Worm (Caenorhabditis elegans) whole organism, young adult: ENCODE measurements around the gene hphd-1.

Experiments used
- F57A8.1 ChIP-seq: fragments of 200-800 bp; sonication (Bioruptor generic); optimal IDR thresholded peaks from 2 replicates; lab custom pipeline; 2018; ENCODE audit warnings: mild to moderate bottlenecking, missing genetic modification characterization, moderate library complexity, missing compliant biosample characterization
- ama-1 ChIP-seq, 3 experiments: fragments of 150-350 bp in 1 of 3; sonication (generic microtip) in 2 of 3; optimal IDR thresholded peaks; 2 replicates each; lab custom pipeline; 2014 to 2018; ENCODE audit warnings: missing biosample characterization in 2 of 3, missing genetic modification characterization in 2 of 3, missing genetic modification reagents in 2 of 3
- attf-5 ChIP-seq: fragments of 200-800 bp; sonication (Bioruptor generic); optimal IDR thresholded peaks from 2 replicates; lab custom pipeline; 2018; ENCODE audit warnings: mild to moderate bottlenecking, missing genetic modification characterization, missing compliant biosample characterization
- cebp-1 ChIP-seq, 2 experiments: fragments of 200-800 bp in 1 of 2; sonication (Bioruptor generic) in 1 of 2; sonication (generic microtip) in 1 of 2; IDR thresholded peaks in 1 of 2; optimal IDR thresholded peaks in 1 of 2; 2 replicates each; pipeline versions ENCODE4 v1.3.6 to Lab custom; 2017 to 2022; ENCODE audit warnings: missing compliant biosample characterization in 2 of 2, missing genetic modification characterization in 2 of 2, mild to moderate bottlenecking in 1 of 2, missing genetic modification reagents in 1 of 2, moderate library complexity in 1 of 2
- hmg-1.2 ChIP-seq: fragments of 200-800 bp; sonication (Bioruptor generic); IDR thresholded peaks from 2 replicates; pipeline ENCODE4 v1.3.6; 2022; ENCODE audit warnings: missing genetic modification reagents, missing genetic modification characterization, missing compliant biosample characterization
- let-526 ChIP-seq: fragments of 200-800 bp; sonication (Bioruptor generic); IDR thresholded peaks from 2 replicates; pipeline ENCODE4 v1.3.6; 2022; ENCODE audit warnings: missing genetic modification reagents, missing genetic modification characterization, missing compliant biosample characterization
- madf-6 ChIP-seq: fragments of 200-800 bp; sonication (Bioruptor generic); IDR thresholded peaks from 2 replicates; pipeline ENCODE4 v1.3.6; 2022; ENCODE audit warnings: missing genetic modification reagents, missing genetic modification characterization, missing compliant biosample characterization
- nfya-1 ChIP-seq: sonication (generic microtip); optimal IDR thresholded peaks from 2 replicates; lab custom pipeline; 2017; ENCODE audit warnings: antibody characterized with exemption, missing compliant biosample characterization, missing genetic modification characterization, borderline replicate concordance; ENCODE audit not compliant: insufficient read depth
- pbrm-1 ChIP-seq: fragments of 200-800 bp; sonication (Bioruptor generic); IDR thresholded peaks from 2 replicates; pipeline ENCODE4 v1.3.6; 2022; ENCODE audit warnings: missing genetic modification reagents, missing genetic modification characterization, missing compliant biosample characterization
- rcor-1 ChIP-seq: fragments of 200-800 bp; sonication (Bioruptor generic); IDR thresholded peaks from 2 replicates; pipeline ENCODE4 v1.3.6; 2022; ENCODE audit warnings: missing genetic modification reagents, missing genetic modification characterization, missing compliant biosample characterization
- tbp1 ChIP-seq: fragments of 200-800 bp; sonication (Bioruptor generic); optimal IDR thresholded peaks from 2 replicates; lab custom pipeline; 2018; ENCODE audit warnings: mild to moderate bottlenecking, missing genetic modification characterization, missing compliant biosample characterization
- unc-62 ChIP-seq: fragments of 150-350 bp; optimal IDR thresholded peaks from 2 replicates; lab custom pipeline; 2014; ENCODE audit warnings: missing biosample characterization, missing genetic modification reagents, missing genetic modification characterization

ce11 chrII:12954670-12955069 is 41.7 kb downstream of the hphd-1 start, which contains the start of the genes Y38F1A.1 and Y38F1A.2:
- TF ChIP-seq madf-6 (GFP tag; lab: Robert Waterston, UW) (no peak), F57A8.1 (GFP tag; lab: Kevin White, UChicago) (no peak), attf-5 (no peak), cebp-1 (GFP tag; IDR thresholded peaks at IDR 0.05; lab: Robert Waterston, UW) (no peak), cebp-1 (tag; optimal IDR thresholded peaks at IDR 0.05; lab: Kevin White, UChicago) (no peak), nfya-1 (tag; lab: Kevin White, UChicago) (no peak), ama-1 (optimal IDR thresholded peaks at IDR 0.05; lab: Kevin White, UChicago) (no peak), ama-1 (GFP tag; optimal IDR thresholded peaks at IDR 0.05; lab: Kevin White, UChicago) (no peak), let-526 (GFP tag; lab: Robert Waterston, UW) (no peak), rcor-1 (GFP tag; lab: Robert Waterston, UW) (no peak), hmg-1.2 (GFP tag; lab: Robert Waterston, UW) (no peak), pbrm-1 (no peak), unc-62 (GFP tag; lab: Kevin White, UChicago) (no peak), tbp1 (GFP tag; lab: Kevin White, UChicago) (no peak)
